Worm (Caenorhabditis elegans): Measurements from ENCODE around the gene dur-1.

ce11 chrIV:9924419-9924818 is 3.6 kb downstream of the dur-1 start:
- TF ChIP-seq F23B12.7 (tag; optimal IDR thresholded peaks at IDR 0.05; ENCODE audit: insufficient read depth) (no peak), ama-1 (optimal IDR thresholded peaks at IDR 0.05) (no peak), ama-1 (GFP tag; optimal IDR thresholded peaks at IDR 0.05) (no peak), dpl-1 (GFP tag; optimal IDR thresholded peaks at IDR 0.05) (no peak), lin-35 (GFP tag; optimal IDR thresholded peaks at IDR 0.05) (no peak)

All from whole organism, young adult.